Fruit fly (Drosophila melanogaster): ENCODE measurements around the gene mthl15.

The mthl15 gene

dm6 chr2L:10231092-10231494, 7.0 kb downstream of the mthl15 start (continued):
- TF ChIP-seq CG13894 (tag; optimal IDR thresholded peaks at IDR 0.05) = no peak
- TF ChIP-seq eve (GFP tag; optimal IDR thresholded peaks at IDR 0.05) = peak in 1 of 2 experiments; percentile 87
- no peak for TF ChIP-seq nerfin-2 (GFP tag; IDR thresholded peaks at IDR 0.05; ENCODE audit: partially characterized antibody)
- TF ChIP-seq CG9215 (GFP tag; IDR thresholded peaks at IDR 0.05) = no peak
- TF ChIP-seq CG15514 (GFP tag; optimal IDR thresholded peaks at IDR 0.05) = no peak
- no peak for TF ChIP-seq CG12299 (tag; optimal IDR thresholded peaks at IDR 0.05)
- TF ChIP-seq CG14441 (GFP tag; IDR thresholded peaks at IDR 0.05) = no peak
- no peak for TF ChIP-seq CG13624 (GFP tag; optimal IDR thresholded peaks at IDR 0.05)
- peak; percentile 5 for TF ChIP-seq CG5245 (GFP tag; optimal IDR thresholded peaks at IDR 0.05)
- TF ChIP-seq Max (GFP tag; optimal IDR thresholded peaks at IDR 0.05) = no peak
- TF ChIP-seq lilli (GFP tag; optimal IDR thresholded peaks at IDR 0.05) = peak; percentile 34
- no peak for TF ChIP-seq sima (GFP tag; optimal IDR thresholded peaks at IDR 0.05)
- TF ChIP-seq grn (GFP tag; optimal IDR thresholded peaks at IDR 0.05) = no peak
- TF ChIP-seq Hmr (GFP tag; optimal IDR thresholded peaks at IDR 0.05) = no peak
- peak; percentile 8 for TF ChIP-seq CG12104 (GFP tag; optimal IDR thresholded peaks at IDR 0.05)
- TF ChIP-seq ERR (GFP tag; optimal IDR thresholded peaks at IDR 0.05) = no peak
- TF ChIP-seq CG3065 (GFP tag; optimal IDR thresholded peaks at IDR 0.05) = no peak
- TF ChIP-seq PHDP (tag; optimal IDR thresholded peaks at IDR 0.05) = peak; percentile 47
- TF ChIP-seq CG3163 (GFP tag; optimal IDR thresholded peaks at IDR 0.05) = no peak
- peak; percentile 60 for TF ChIP-seq nerfin-1 (tag; optimal IDR thresholded peaks at IDR 0.05)
- TF ChIP-seq CG7372 (GFP tag; IDR thresholded peaks at IDR 0.05) = no peak
- peak; percentile 17 for TF ChIP-seq CG2875 (GFP tag; optimal IDR thresholded peaks at IDR 0.05)
- no peak; the same call in 1 of the 2 replicates for TF ChIP-seq Ada2b (GFP tag; IDR thresholded peaks at IDR 0.05)
- 0 out of 3 replicates have a peak, but pooled peaks have one; percentile 51 for TF ChIP-seq Dbx (GFP tag; IDR thresholded peaks at IDR 0.05)
- no peak for TF ChIP-seq CG12236 (GFP tag; optimal IDR thresholded peaks at IDR 0.05)
- TF ChIP-seq CG7556 (GFP tag; optimal IDR thresholded peaks at IDR 0.05) = peak; percentile 9
- no peak for TF ChIP-seq CG8388 (GFP tag; optimal IDR thresholded peaks at IDR 0.05)
- TF ChIP-seq Mes4 (GFP tag; optimal IDR thresholded peaks at IDR 0.05) = no peak
- TF ChIP-seq Blimp-1 (GFP tag; optimal IDR thresholded peaks at IDR 0.05) = no peak
- 0 out of 2 replicates have a peak, but pooled peaks have one; percentile 20 for TF ChIP-seq HLH3B (GFP tag; IDR thresholded peaks at IDR 0.05)
- TF ChIP-seq pho (GFP tag; optimal IDR thresholded peaks at IDR 0.05) = no peak
- TF ChIP-seq CG8924 (tag; optimal IDR thresholded peaks at IDR 0.05) = peak; percentile 44
- TF ChIP-seq CG6689 (GFP tag; IDR thresholded peaks at IDR 0.05) = no peak
- TF ChIP-seq E2f2 (GFP tag; IDR thresholded peaks at IDR 0.05) = peak; percentile 21; the same call in 1 of the 2 replicates
- peak; percentile 58 for TF ChIP-seq BtbVII (GFP tag; optimal IDR thresholded peaks at IDR 0.05)
- TF ChIP-seq Chrac-16 (GFP tag; optimal IDR thresholded peaks at IDR 0.05) = no peak
- TF ChIP-seq sisA (GFP tag; IDR thresholded peaks at IDR 0.05) = no peak
- TF ChIP-seq CG1792 (GFP tag; optimal IDR thresholded peaks at IDR 0.05) = peak; percentile 11
- peak; percentile 7 for TF ChIP-seq pnt (GFP tag; optimal IDR thresholded peaks at IDR 0.05)
- peak; percentile 2 for TF ChIP-seq Atf3 (GFP tag; optimal IDR thresholded peaks at IDR 0.05)
- peak; percentile 26 for TF ChIP-seq CG4328 (GFP tag; optimal IDR thresholded peaks at IDR 0.05)
- TF ChIP-seq CG14965 (GFP tag; optimal IDR thresholded peaks at IDR 0.05; ENCODE audit: borderline replicate concordance) = no peak
- no peak for TF ChIP-seq wdn (GFP tag; IDR thresholded peaks at IDR 0.05)
- no peak for TF ChIP-seq ems (GFP tag; optimal IDR thresholded peaks at IDR 0.05)
- no peak for TF ChIP-seq CG7928 (GFP tag; optimal IDR thresholded peaks at IDR 0.05)
- TF ChIP-seq Eip74EF (GFP tag; optimal IDR thresholded peaks at IDR 0.05) = no peak
- peak; percentile 42 for TF ChIP-seq nau (GFP tag; optimal IDR thresholded peaks at IDR 0.05)
- no peak for TF ChIP-seq fd96Cb (tag; optimal IDR thresholded peaks at IDR 0.05)
- peak; percentile 82 for TF ChIP-seq sens (GFP tag)
- no peak for TF ChIP-seq Ptx1 (GFP tag; IDR thresholded peaks at IDR 0.05)
- peak; percentile 62; the same call in 1 of the 2 replicates for TF ChIP-seq Rfx (GFP tag; IDR thresholded peaks at IDR 0.05)
- peak; percentile 19 for TF ChIP-seq CHES-1-like (GFP tag; optimal IDR thresholded peaks at IDR 0.05)

Measured in whole organism, embryonic.